Worm (Caenorhabditis elegans): ENCODE measurements around the gene srh-18.

ce11 chrV:13366488-13366887 lies 48.2 kb downstream of the srh-18 start:
- TF ChIP-seq cog-1 (tag; optimal IDR thresholded peaks at IDR 0.05) (no peak), ref-1 (GFP tag; conservative IDR thresholded peaks at IDR 0.05) (no peak), ztf-29 (GFP tag; IDR thresholded peaks at IDR 0.05) (no peak), klf-2 (GFP tag; conservative IDR thresholded peaks at IDR 0.05) (no peak), med-1 (GFP tag; optimal IDR thresholded peaks at IDR 0.05; ENCODE audit: insufficient read depth) (no peak)
